Worm (Caenorhabditis elegans) whole organism, L1 larva: ENCODE results near the gene R144.10.
A peak's percentile ranks its signal among the peaks of the same experiment; 100 is the strongest.

Experiments used
- Y116A8C.19 ChIP-seq: sonication (generic microtip); optimal IDR thresholded peaks from 2 replicates; lab custom pipeline; 2016; ENCODE audit warnings: missing compliant biosample characterization, missing genetic modification characterization, borderline replicate concordance
- aha-1 ChIP-seq: fragments of 150-350 bp; optimal IDR thresholded peaks from 2 replicates; lab custom pipeline; 2014; ENCODE audit warnings: missing biosample characterization, missing genetic modification characterization
- alr-1 ChIP-seq: fragments of 200-800 bp; sonication (Bioruptor generic); optimal IDR thresholded peaks from 2 replicates; lab custom pipeline; 2018; ENCODE audit warnings: borderline replicate concordance, mild to moderate bottlenecking, missing genetic modification characterization, missing compliant biosample characterization
- aly-2 ChIP-seq: fragments of 150-350 bp; optimal IDR thresholded peaks from 2 replicates; lab custom pipeline; 2014; ENCODE audit warnings: missing biosample characterization, missing genetic modification characterization
- blmp-1 ChIP-seq: fragments of 150-350 bp; optimal IDR thresholded peaks from 2 replicates; lab custom pipeline; 2014; ENCODE audit warnings: missing biosample characterization, missing genetic modification characterization
- ceh-63 ChIP-seq: fragments of 200-800 bp; sonication (Bioruptor generic); optimal IDR thresholded peaks from 2 replicates; lab custom pipeline; 2018; ENCODE audit warnings: mild to moderate bottlenecking, missing genetic modification characterization, missing compliant biosample characterization
- ceh-8 ChIP-seq: fragments of 200-800 bp; sonication (Bioruptor generic); optimal IDR thresholded peaks from 2 replicates; lab custom pipeline; 2018; ENCODE audit warnings: mild to moderate bottlenecking, missing genetic modification characterization, moderate library complexity, missing compliant biosample characterization
- ceh-82 ChIP-seq, 3 experiments: fragments of 150-350 bp in 1 of 3; sonication (generic microtip) in 2 of 3; optimal IDR thresholded peaks; 2 replicates each; lab custom pipeline; 2014 to 2017; ENCODE audit warnings: missing biosample characterization in 3 of 3, missing genetic modification characterization in 3 of 3
- ceh-88 ChIP-seq: fragments of 200-800 bp; sonication (Bioruptor generic); IDR thresholded peaks from 2 replicates; pipeline ENCODE4 v1.3.6; 2022; ENCODE audit warnings: missing genetic modification characterization, missing compliant biosample characterization
- ceh-90 ChIP-seq: sonication (generic microtip); optimal IDR thresholded peaks from 2 replicates; lab custom pipeline; 2016; ENCODE audit warnings: missing genetic modification characterization, missing compliant biosample characterization
- dpl-1 ChIP-seq, 3 experiments: fragments of 150-350 bp in 2 of 3; sonication (generic microtip) in 1 of 3; optimal IDR thresholded peaks; 2 replicates each; lab custom pipeline; 2014 to 2017; ENCODE audit warnings: missing biosample characterization in 3 of 3, missing genetic modification characterization in 3 of 3, missing genetic modification reagents in 3 of 3
- egl-13 ChIP-seq: sonication (generic microtip); optimal IDR thresholded peaks from 2 replicates; lab custom pipeline; 2016; ENCODE audit warnings: missing genotype, missing genetic modification reagents, missing genetic modification characterization, missing compliant biosample characterization
- egl-27 ChIP-seq, 2 experiments: fragments of 150-350 bp in 1 of 2; sonication (generic microtip); optimal IDR thresholded peaks; 3 replicates each; lab custom pipeline; 2017 to 2018; ENCODE audit warnings: missing biosample characterization in 2 of 2, missing genetic modification characterization in 2 of 2, missing genetic modification reagents in 2 of 2
- elt-2 ChIP-seq: sonication (generic microtip); optimal IDR thresholded peaks from 2 replicates; lab custom pipeline; 2016; ENCODE audit warnings: missing genetic modification characterization, mild to moderate bottlenecking, inconsistent platforms, missing compliant biosample characterization, missing genetic modification reagents
- ets-5 ChIP-seq: fragments of 200-800 bp; sonication (Bioruptor generic); IDR thresholded peaks from 2 replicates; pipeline ENCODE4 v1.3.6; 2022; ENCODE audit warnings: missing genetic modification characterization, missing compliant biosample characterization
- fkh-10 ChIP-seq: sonication (generic microtip); optimal IDR thresholded peaks from 2 replicates; lab custom pipeline; 2017; ENCODE audit warnings: missing biosample characterization, missing genetic modification reagents, missing genetic modification characterization
- fos-1 ChIP-seq: fragments of 150-350 bp; optimal IDR thresholded peaks from 2 replicates; lab custom pipeline; 2014; ENCODE audit warnings: missing biosample characterization, missing genetic modification characterization
- hlh-17 ChIP-seq: fragments of 200-800 bp; sonication (Bioruptor generic); optimal IDR thresholded peaks from 2 replicates; lab custom pipeline; 2018; ENCODE audit warnings: missing genetic modification characterization, mild to moderate bottlenecking, missing compliant biosample characterization, moderate library complexity, borderline replicate concordance
- hlh-4 ChIP-seq: sonication (generic microtip); optimal IDR thresholded peaks from 2 replicates; lab custom pipeline; 2016; ENCODE audit warnings: mild to moderate bottlenecking, missing genetic modification characterization, missing compliant biosample characterization
- hpl-2 ChIP-seq: fragments of 150-350 bp; optimal IDR thresholded peaks from 2 replicates; lab custom pipeline; 2014; ENCODE audit warnings: missing biosample characterization, missing genetic modification reagents, missing genetic modification characterization
- irx-1 ChIP-seq: sonication (generic microtip); optimal IDR thresholded peaks from 2 replicates; lab custom pipeline; 2016; ENCODE audit warnings: missing genetic modification characterization, missing compliant biosample characterization
- jun-1 ChIP-seq: fragments of 150-350 bp; optimal IDR thresholded peaks from 2 replicates; lab custom pipeline; 2014; ENCODE audit warnings: missing biosample characterization, missing genetic modification reagents, missing genetic modification characterization
- lin-13 ChIP-seq: fragments of 150-350 bp; optimal IDR thresholded peaks from 2 replicates; lab custom pipeline; 2014; ENCODE audit warnings: missing biosample characterization, missing genetic modification reagents, missing genetic modification characterization
- lin-39 ChIP-seq: fragments of 150-350 bp; optimal IDR thresholded peaks from 2 replicates; lab custom pipeline; 2014; ENCODE audit warnings: missing biosample characterization, missing genetic modification reagents, missing genetic modification characterization
- lir-3 ChIP-seq: sonication (generic microtip); optimal IDR thresholded peaks from 2 replicates; lab custom pipeline; 2016; ENCODE audit warnings: mild to moderate bottlenecking, missing genetic modification characterization, moderate library complexity, missing compliant biosample characterization; ENCODE audit not compliant: poor library complexity
- lsy-2 ChIP-seq, 2 experiments: fragments of 150-350 bp; optimal IDR thresholded peaks; 2 replicates each; lab custom pipeline; 2014; ENCODE audit warnings: missing biosample characterization in 2 of 2, missing genetic modification characterization in 2 of 2
- mab-9 ChIP-seq: fragments of 200-800 bp; sonication (Bioruptor generic); IDR thresholded peaks from 2 replicates; pipeline ENCODE4 v1.3.6; 2022; ENCODE audit warnings: missing genetic modification reagents, missing genetic modification characterization, missing compliant biosample characterization
- mef-2 ChIP-seq: fragments of 150-350 bp; optimal IDR thresholded peaks from 2 replicates; lab custom pipeline; 2014; ENCODE audit warnings: missing biosample characterization, missing genetic modification characterization
- nhr-11 ChIP-seq: fragments of 150-350 bp; optimal IDR thresholded peaks from 2 replicates; lab custom pipeline; 2014; ENCODE audit warnings: missing biosample characterization, missing genetic modification characterization
- nhr-237 ChIP-seq: fragments of 150-350 bp; optimal IDR thresholded peaks from 2 replicates; lab custom pipeline; 2014; ENCODE audit warnings: missing biosample characterization, missing genetic modification characterization
- nhr-28 ChIP-seq: fragments of 150-350 bp; optimal IDR thresholded peaks from 2 replicates; lab custom pipeline; 2014; ENCODE audit warnings: missing biosample characterization, missing genetic modification characterization
- nhr-76 ChIP-seq: sonication (generic microtip); optimal IDR thresholded peaks from 2 replicates; lab custom pipeline; 2017; ENCODE audit warnings: missing biosample characterization, missing genetic modification characterization
- nhr-85 ChIP-seq: sonication (generic microtip); peaks from one replicate; lab custom pipeline; 2016; ENCODE audit warnings: missing genetic modification characterization, inconsistent platforms, missing compliant biosample characterization
- nhr-90 ChIP-seq: sonication (generic microtip); optimal IDR thresholded peaks from 2 replicates; lab custom pipeline; 2016; ENCODE audit warnings: mild to moderate bottlenecking, missing genetic modification characterization, missing compliant biosample characterization; ENCODE audit not compliant: poor library complexity
- pax-3 ChIP-seq: fragments of 200-800 bp; sonication (Bioruptor generic); optimal IDR thresholded peaks from 2 replicates; lab custom pipeline; 2018; ENCODE audit warnings: mild to moderate bottlenecking, missing genetic modification characterization, moderate library complexity, missing compliant biosample characterization
- pqm-1 ChIP-seq: sonication (generic microtip); optimal IDR thresholded peaks from 3 replicates; lab custom pipeline; 2017; ENCODE audit warnings: missing biosample characterization, missing genetic modification characterization
- rnt-1 ChIP-seq: sonication (generic microtip); optimal IDR thresholded peaks from 2 replicates; lab custom pipeline; 2016; ENCODE audit warnings: mild to moderate bottlenecking, missing genetic modification characterization, moderate library complexity, missing compliant biosample characterization
- snpc-4 ChIP-seq: fragments of 150-350 bp; optimal IDR thresholded peaks from 2 replicates; lab custom pipeline; 2014; ENCODE audit warnings: missing biosample characterization, missing genetic modification characterization
- snu-23 ChIP-seq: sonication (generic microtip); optimal IDR thresholded peaks from 2 replicates; lab custom pipeline; 2016; ENCODE audit warnings: missing genetic modification characterization, missing compliant biosample characterization
- sox-4 ChIP-seq: sonication (generic microtip); optimal IDR thresholded peaks from 2 replicates; lab custom pipeline; 2016; ENCODE audit warnings: missing genetic modification characterization, missing compliant biosample characterization
- unc-130 ChIP-seq: fragments of 150-350 bp; optimal IDR thresholded peaks from 2 replicates; lab custom pipeline; 2017; ENCODE audit warnings: missing biosample characterization, missing genetic modification characterization, inconsistent platforms
- unc-30 ChIP-seq: sonication (generic microtip); optimal IDR thresholded peaks from 2 replicates; lab custom pipeline; 2017; ENCODE audit warnings: missing biosample characterization, missing genetic modification characterization
- unc-62 ChIP-seq: fragments of 150-350 bp; optimal IDR thresholded peaks from 2 replicates; lab custom pipeline; 2014; ENCODE audit warnings: missing biosample characterization, missing genetic modification reagents, missing genetic modification characterization
- unc-86 ChIP-seq: sonication (generic microtip); optimal IDR thresholded peaks from 2 replicates; lab custom pipeline; 2016; ENCODE audit warnings: missing genetic modification characterization, missing compliant biosample characterization
- unc-98 ChIP-seq: fragments of 200-800 bp; sonication (Bioruptor generic); IDR thresholded peaks from 2 replicates; pipeline ENCODE4 v1.3.6; 2022; ENCODE audit warnings: missing genetic modification characterization, missing compliant biosample characterization
- vab-15 ChIP-seq: sonication (generic microtip); optimal IDR thresholded peaks from 2 replicates; lab custom pipeline; 2017; ENCODE audit warnings: missing genotype, mild to moderate bottlenecking, missing genetic modification characterization, missing compliant biosample characterization
- xbp-1 ChIP-seq: sonication (generic microtip); optimal IDR thresholded peaks from 2 replicates; lab custom pipeline; 2016; ENCODE audit warnings: missing genetic modification characterization, missing compliant biosample characterization
- zip-4 ChIP-seq: fragments of 200-800 bp; sonication (Bioruptor generic); optimal IDR thresholded peaks from 2 replicates; lab custom pipeline; 2018; ENCODE audit warnings: mild to moderate bottlenecking, missing genetic modification characterization, moderate library complexity, missing compliant biosample characterization
- ztf-11 ChIP-seq, 2 experiments: sonication (generic microtip); optimal IDR thresholded peaks; 2 replicates each; lab custom pipeline; 2016 to 2017; ENCODE audit warnings: missing genetic modification characterization in 2 of 2, missing biosample characterization in 1 of 2, missing compliant biosample characterization in 1 of 2
- ztf-4 ChIP-seq: fragments of 150-350 bp; optimal IDR thresholded peaks from 2 replicates; lab custom pipeline; 2014; ENCODE audit warnings: missing biosample characterization, missing genetic modification characterization

Gene R144.10

DNA sequence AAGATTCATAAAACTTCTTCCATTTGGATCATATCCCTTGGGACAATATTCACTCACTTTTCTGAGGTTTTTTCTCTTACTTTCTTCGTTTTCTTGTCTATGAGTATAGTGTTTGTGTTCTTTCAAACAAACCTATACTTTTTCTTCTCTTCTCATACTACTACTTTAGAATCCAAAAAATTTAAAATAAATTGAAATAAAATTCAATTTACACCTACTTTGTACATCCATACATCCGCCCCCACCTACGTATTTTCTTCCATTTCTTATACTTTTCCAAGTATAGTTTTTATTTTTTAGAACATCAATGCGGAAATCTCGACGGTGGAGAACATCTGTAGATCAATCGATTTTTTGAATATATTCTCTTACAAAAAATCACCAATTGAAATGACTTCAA lies 36.9 kb downstream of the R144.10 start, which contains the start of gene nca-2:
Gene nca-2 (plus strand): TSS at position 301 of the 400 bp plus-strand sequence.
- no peak for TF ChIP-seq irx-1 (tag; lab: Kevin White, UChicago)
- no peak for TF ChIP-seq vab-15
- no peak for TF ChIP-seq sox-4 (tag; lab: Kevin White, UChicago)
- TF ChIP-seq egl-13 (tag; lab: Kevin White, UChicago): no peak
- no peak for TF ChIP-seq hpl-2 (GFP tag; lab: Kevin White, UChicago)
- no peak for TF ChIP-seq snu-23 (GFP tag; lab: Kevin White, UChicago)
- no peak for TF ChIP-seq ceh-90
- TF ChIP-seq ceh-88 (GFP tag; lab: Robert Waterston, UW): no peak
- TF ChIP-seq fos-1: no peak
- no peak for TF ChIP-seq ztf-11 (tag; optimal IDR thresholded peaks at IDR 0.05; lab: Kevin White, UChicago)
- TF ChIP-seq elt-2 (tag; lab: Kevin White, UChicago): no peak
- no peak for TF ChIP-seq alr-1 (tag; lab: Kevin White, UChicago)
- no peak for TF ChIP-seq unc-62 (GFP tag; lab: Kevin White, UChicago)
- TF ChIP-seq nhr-90: no peak
- no peak for TF ChIP-seq nhr-237 (tag; lab: Kevin White, UChicago)
- no peak for TF ChIP-seq ceh-8 (GFP tag; lab: Kevin White, UChicago)
- no peak for TF ChIP-seq dpl-1 (GFP tag; optimal IDR thresholded peaks at IDR 0.05; lab: Kevin White, UChicago)
- TF ChIP-seq nhr-28: no peak
- no peak for TF ChIP-seq ztf-4 (tag; lab: Kevin White, UChicago)
- no peak for TF ChIP-seq jun-1 (tag; lab: Kevin White, UChicago)

DNA sequence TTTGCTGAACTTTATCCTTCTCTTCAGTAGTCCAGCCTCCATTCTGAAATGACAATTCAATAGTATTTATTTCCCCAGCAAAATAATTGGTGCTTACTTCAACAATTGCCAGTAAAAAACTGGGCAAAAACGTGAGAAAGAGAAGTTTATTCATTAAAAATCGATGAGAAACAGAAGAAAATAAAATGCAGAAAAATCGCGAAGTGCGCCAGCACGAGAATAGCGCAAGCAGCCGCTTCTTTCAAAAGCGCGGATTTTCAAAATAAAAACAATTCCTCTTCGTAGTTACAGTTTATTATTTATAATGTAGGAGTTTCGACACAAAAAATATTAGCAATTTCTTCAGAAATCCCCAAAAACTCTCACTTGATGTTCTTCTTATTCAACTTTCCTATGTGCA lies 39.2 kb downstream of the R144.10 start, which contains the start of gene C27F2.9:
Gene C27F2.9 (minus strand): TSS at position 159 of the 400 bp plus-strand sequence.
- peak; percentile 61 for TF ChIP-seq ztf-4 (tag; lab: Kevin White, UChicago)
- peak; percentile 71 for TF ChIP-seq lin-13 (GFP tag; lab: Kevin White, UChicago)
- TF ChIP-seq dpl-1 (GFP tag; optimal IDR thresholded peaks at IDR 0.05; lab: Kevin White, UChicago): peak; percentile 99 to 100 (median 99)
- peak; percentile 81 for TF ChIP-seq unc-130
- TF ChIP-seq unc-98 (GFP tag; lab: Robert Waterston, UW): no peak
- TF ChIP-seq unc-86: peak; percentile 89
- TF ChIP-seq hlh-4 (tag; lab: Kevin White, UChicago): no peak
- TF ChIP-seq lir-3: peak; percentile 77
- TF ChIP-seq xbp-1 (tag; lab: Kevin White, UChicago): peak; percentile 93
- TF ChIP-seq unc-30 (tag; lab: Kevin White, UChicago): no peak
- TF ChIP-seq egl-13 (tag; lab: Kevin White, UChicago): peak; percentile 84
- TF ChIP-seq alr-1 (tag; lab: Kevin White, UChicago): no peak
- peak; percentile 73 for TF ChIP-seq fkh-10 (GFP tag; lab: Kevin White, UChicago)
- no peak for TF ChIP-seq nhr-76 (tag; lab: Kevin White, UChicago)
- peak; percentile 89 to 94 (median 93) for TF ChIP-seq ceh-82 (tag; optimal IDR thresholded peaks at IDR 0.05; lab: Kevin White, UChicago)
- TF ChIP-seq aly-2 (tag; lab: Kevin White, UChicago): peak; percentile 85
- no peak for TF ChIP-seq pqm-1
- TF ChIP-seq snpc-4 (tag; lab: Kevin White, UChicago): peak; percentile 73
- TF ChIP-seq mab-9 (GFP tag; lab: Robert Waterston, UW): peak; percentile 84
- TF ChIP-seq mef-2 (tag; lab: Kevin White, UChicago): peak; percentile 5
- no peak for TF ChIP-seq ceh-63 (GFP tag; lab: Kevin White, UChicago)
- TF ChIP-seq sox-4 (tag; lab: Kevin White, UChicago): peak; percentile 82
- peak; percentile 93 for TF ChIP-seq nhr-85 (tag; lab: Kevin White, UChicago)
- peak; percentile 94 for TF ChIP-seq snu-23 (GFP tag; lab: Kevin White, UChicago)
- TF ChIP-seq zip-4: peak; percentile 72
- no peak for TF ChIP-seq ets-5
- no peak for TF ChIP-seq egl-27 (tag; optimal IDR thresholded peaks at IDR 0.05; lab: Kevin White, UChicago)
- TF ChIP-seq lsy-2 (tag; optimal IDR thresholded peaks at IDR 0.05; lab: Kevin White, UChicago): peak; percentile 94
- TF ChIP-seq rnt-1: peak; percentile 96
- TF ChIP-seq nhr-237 (tag; lab: Kevin White, UChicago): peak; percentile 84
- peak; percentile 78 for TF ChIP-seq pax-3 (tag; lab: Kevin White, UChicago)
- peak; percentile 71 for TF ChIP-seq blmp-1
- TF ChIP-seq Y116A8C.19: no peak
- TF ChIP-seq hlh-17 (GFP tag; lab: Kevin White, UChicago): no peak
- peak; percentile 56 for TF ChIP-seq aha-1 (tag; lab: Kevin White, UChicago)
- peak; percentile 90 for TF ChIP-seq nhr-11 (tag; lab: Kevin White, UChicago)
- no peak for TF ChIP-seq vab-15
- no peak for TF ChIP-seq hpl-2 (GFP tag; lab: Kevin White, UChicago)
- TF ChIP-seq nhr-28: no peak
- peak; percentile 86 for TF ChIP-seq lin-39 (tag; lab: Kevin White, UChicago)
